Fruit fly (Drosophila melanogaster) whole organism, prepupa: ENCODE data around the gene CG7218.
A peak's percentile ranks its signal among the peaks of the same experiment; 100 is the strongest.

Experiments
- CG10669 ChIP-seq: fragments of 200-800 bp; sonication (Bioruptor generic); optimal IDR thresholded peaks from 3 replicates; lab custom pipeline; 2018; ENCODE audit warnings: missing biosample characterization, mild to moderate bottlenecking, missing genetic modification characterization, moderate library complexity
- CG3032 ChIP-seq: fragments of 200-800 bp; optimal IDR thresholded peaks from 2 replicates; lab custom pipeline; 2019; ENCODE audit warnings: missing biosample characterization, mild to moderate bottlenecking, missing genetic modification characterization, moderate library complexity
- CG31627 ChIP-seq: fragments of 200-800 bp; sonication (Bioruptor generic); optimal IDR thresholded peaks from 3 replicates; lab custom pipeline; 2016; ENCODE audit warnings: missing biosample characterization, missing genetic modification characterization
- CG34406 ChIP-seq: fragments of 200-800 bp; sonication (Bioruptor generic); optimal IDR thresholded peaks from 3 replicates; lab custom pipeline; 2016; ENCODE audit warnings: missing biosample characterization, missing genetic modification characterization
- Eip78C ChIP-seq: fragments of 200-800 bp; sonication (Bioruptor generic); peaks from one replicate; lab custom pipeline; 2016; ENCODE audit warnings: missing biosample characterization, missing genetic modification characterization
- Hr38 ChIP-seq: sonication (Bioruptor generic); optimal IDR thresholded peaks from 2 replicates; lab custom pipeline; 2016; ENCODE audit warnings: missing biosample characterization, missing genetic modification characterization
- OdsH ChIP-seq: fragments of 200-800 bp; sonication (Bioruptor generic); optimal IDR thresholded peaks from 3 replicates; lab custom pipeline; 2016; ENCODE audit warnings: missing biosample characterization, missing genetic modification characterization
- Sox14 ChIP-seq: fragments of 200-800 bp; sonication (Bioruptor generic); optimal IDR thresholded peaks from 3 replicates; lab custom pipeline; 2016; ENCODE audit warnings: missing biosample characterization, missing genetic modification characterization
- Sox15 ChIP-seq: fragments of 200-800 bp; sonication (Bioruptor generic); optimal IDR thresholded peaks from 3 replicates; lab custom pipeline; 2016; ENCODE audit warnings: missing biosample characterization, missing genetic modification characterization
- esn ChIP-seq: fragments of 200-800 bp; sonication (Bioruptor generic); optimal IDR thresholded peaks from 2 replicates; lab custom pipeline; 2016; ENCODE audit warnings: missing biosample characterization, mild to moderate bottlenecking, missing genetic modification characterization, moderate library complexity

DNA sequence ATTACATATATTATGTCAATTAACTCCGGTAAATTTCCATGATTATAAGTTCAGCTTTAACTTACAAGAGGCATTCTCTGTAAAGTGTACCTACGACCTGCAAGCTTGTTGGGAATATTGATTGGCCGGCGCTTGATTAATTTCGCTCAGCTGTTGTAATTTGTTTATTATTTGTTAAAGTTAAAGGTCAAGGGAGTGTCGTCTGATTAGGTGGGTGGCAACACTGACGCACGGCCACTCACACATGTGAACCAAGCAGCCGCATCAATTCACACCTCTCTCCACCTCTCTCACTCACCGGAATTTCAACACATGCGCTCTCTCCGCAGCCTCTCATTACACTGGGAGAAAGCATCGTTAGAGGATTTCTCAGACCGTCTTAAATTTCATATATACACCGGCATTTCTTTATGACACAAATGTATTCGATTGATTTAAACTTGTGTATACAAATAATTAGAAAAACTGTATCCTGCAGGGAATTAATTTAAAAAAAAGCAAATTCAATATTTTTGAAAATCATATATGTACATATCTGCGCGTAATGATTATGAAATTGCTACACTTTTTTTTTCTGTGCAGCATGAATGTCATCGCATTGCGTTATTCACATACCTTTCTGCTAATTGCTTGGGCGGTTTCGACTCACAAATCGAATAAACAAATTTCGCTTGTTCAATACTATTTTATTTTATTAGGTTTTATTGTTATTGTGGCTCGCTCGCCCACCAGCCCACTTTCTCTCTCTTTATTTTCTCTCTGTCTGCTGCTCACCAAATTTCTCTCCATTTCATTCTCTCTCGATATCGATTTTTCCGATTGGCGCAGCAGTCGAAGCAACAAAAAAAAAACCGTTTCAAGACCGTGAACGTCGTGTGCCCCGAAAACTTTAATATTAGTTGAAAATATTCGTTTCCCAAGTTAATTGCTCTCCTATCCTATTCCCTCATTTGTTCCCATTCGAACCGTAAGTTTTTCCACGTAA is 8.1 kb upstream of the CG7218 start:
- TF ChIP-seq Hr38, result no peak
- TF ChIP-seq CG34406, result no peak
- TF ChIP-seq CG31627 (GFP tag; lab: Kevin White, UChicago), result peak; percentile 79
- peak; percentile 64 for TF ChIP-seq CG3032
- TF ChIP-seq Sox15, result peak; percentile 64
- TF ChIP-seq OdsH (GFP tag; lab: Kevin White, UChicago), result peak; percentile 84
- TF ChIP-seq CG10669 (GFP tag; lab: Kevin White, UChicago), result no peak
- peak; percentile 80 for TF ChIP-seq Sox14 (GFP tag; lab: Kevin White, UChicago)
- peak; percentile 96 for TF ChIP-seq Eip78C
- peak; percentile 85 for TF ChIP-seq esn
